Worm (Caenorhabditis elegans): ENCODE results near the gene Y32G9B.1.

DNA sequence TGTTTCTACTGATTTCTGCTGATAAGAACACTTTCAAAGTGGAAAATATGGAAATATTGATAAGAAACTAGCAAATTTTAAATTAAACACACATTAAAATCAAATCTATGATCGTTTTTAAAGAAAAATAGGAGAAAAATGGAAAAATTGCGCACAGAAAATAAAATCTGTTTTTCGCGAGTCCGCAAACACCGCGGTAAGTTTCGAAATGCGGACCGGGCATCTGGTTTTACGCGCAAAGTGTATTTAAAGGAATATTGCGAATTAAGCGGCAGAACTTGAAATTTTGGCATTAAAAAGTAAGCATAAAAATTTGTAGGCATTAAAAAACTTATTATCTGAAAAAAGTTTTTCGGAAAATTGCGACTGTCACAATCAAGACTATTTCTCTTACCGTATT is 56.8 kb downstream of the Y32G9B.1 start:
- TF ChIP-seq sptf-1 (tag; optimal IDR thresholded peaks at IDR 0.05) (no peak), blmp-1 (tag; optimal IDR thresholded peaks at IDR 0.05) (no peak), unc-62 (GFP tag; optimal IDR thresholded peaks at IDR 0.05) (no peak), nhr-28 (tag; optimal IDR thresholded peaks at IDR 0.05) (no peak), snpc-4 (tag; optimal IDR thresholded peaks at IDR 0.05) (no peak), pha-4 (tag; optimal IDR thresholded peaks at IDR 0.05) (no peak), nhr-76 (tag; optimal IDR thresholded peaks at IDR 0.05) (no peak), lin-13 (tag; optimal IDR thresholded peaks at IDR 0.05) (no peak), lsy-2 (tag; optimal IDR thresholded peaks at IDR 0.05) (no peak), mep-1 (tag; optimal IDR thresholded peaks at IDR 0.05) (no peak), nhr-237 (tag; optimal IDR thresholded peaks at IDR 0.05) (no peak), flh-1 (GFP tag; optimal IDR thresholded peaks at IDR 0.05) (no peak), ceh-83 (GFP tag; optimal IDR thresholded peaks at IDR 0.05) (no peak), elt-3 (tag; optimal IDR thresholded peaks at IDR 0.05) (no peak)

Data from whole organism, mixed stage, embryonic.